Fruit fly (Drosophila melanogaster) whole organism, embryonic: ENCODE results near the gene wrd.
A peak's percentile ranks its signal among the peaks of the same experiment; 100 is the strongest.

ENCODE experiments used
- Aef1 ChIP-seq: fragments of 200-800 bp; sonication (Bioruptor generic); IDR thresholded peaks from 3 replicates; pipeline ENCODE4 v1.3.6; 2022; ENCODE audit warnings: missing biosample characterization, missing genetic modification characterization
- Bdp1 ChIP-seq: fragments of 200-800 bp; sonication (Bioruptor generic); optimal IDR thresholded peaks from 3 replicates; lab custom pipeline; 2016; ENCODE audit warnings: missing biosample characterization, missing genetic modification characterization
- Blimp-1 ChIP-seq: fragments of 200-800 bp; sonication (Bioruptor generic); optimal IDR thresholded peaks from 3 replicates; lab custom pipeline; 2018; ENCODE audit warnings: missing biosample characterization, missing genetic modification characterization, mild to moderate bottlenecking, moderate library complexity, missing genetic modification reagents
- CG10147 ChIP-seq: fragments of 200-800 bp; sonication (Bioruptor generic); optimal IDR thresholded peaks from 2 replicates; lab custom pipeline; 2019; ENCODE audit warnings: missing biosample characterization, mild to moderate bottlenecking, missing genetic modification characterization, moderate library complexity
- CG10366 ChIP-seq: fragments of 200-800 bp; sonication (Bioruptor generic); IDR thresholded peaks from 2 replicates; pipeline ENCODE4 v1.3.6; 2022; ENCODE audit warnings: missing biosample characterization, missing genetic modification characterization
- CG12299 ChIP-seq: fragments of 200-800 bp; sonication (Bioruptor generic); optimal IDR thresholded peaks from 2 replicates; lab custom pipeline; 2018; ENCODE audit warnings: missing biosample characterization, mild to moderate bottlenecking, missing genetic modification characterization
- CG12391 ChIP-seq: fragments of 200-800 bp; sonication (Bioruptor generic); optimal IDR thresholded peaks from 3 replicates; lab custom pipeline; 2018; ENCODE audit warnings: missing biosample characterization, mild to moderate bottlenecking, missing genetic modification characterization, moderate library complexity
- CG12744 ChIP-seq: fragments of 200-800 bp; sonication (Bioruptor generic); optimal IDR thresholded peaks from 2 replicates; lab custom pipeline; 2016; ENCODE audit warnings: missing biosample characterization, missing genetic modification characterization
- CG14667 ChIP-seq: fragments of 200-800 bp; sonication (Bioruptor generic); IDR thresholded peaks from 2 replicates; pipeline ENCODE4 v1.3.6; 2022; ENCODE audit warnings: missing biosample characterization, missing genetic modification characterization
- CG15601 ChIP-seq: fragments of 200-800 bp; sonication (Bioruptor generic); optimal IDR thresholded peaks from 3 replicates; lab custom pipeline; 2019; ENCODE audit warnings: missing biosample characterization, mild to moderate bottlenecking, missing genetic modification characterization, moderate library complexity
- CG18262 ChIP-seq: fragments of 200-800 bp; optimal IDR thresholded peaks from 3 replicates; lab custom pipeline; 2019; ENCODE audit warnings: missing biosample characterization, mild to moderate bottlenecking, missing genetic modification characterization, moderate library complexity
- CG1832 ChIP-seq: fragments of 200-800 bp; sonication (Bioruptor generic); optimal IDR thresholded peaks from 2 replicates; lab custom pipeline; 2017; ENCODE audit warnings: missing biosample characterization, mild to moderate bottlenecking, missing genetic modification characterization, inconsistent platforms
- CG2116 ChIP-seq: fragments of 200-800 bp; sonication (Bioruptor generic); optimal IDR thresholded peaks from 3 replicates; lab custom pipeline; 2018; ENCODE audit warnings: missing biosample characterization, mild to moderate bottlenecking, missing genetic modification characterization
- CG30431 ChIP-seq: fragments of 200-800 bp; sonication (Bioruptor generic); optimal IDR thresholded peaks from 2 replicates; lab custom pipeline; 2017; ENCODE audit warnings: missing biosample characterization, missing genetic modification characterization
- CG3847 ChIP-seq: fragments of 200-800 bp; sonication (Bioruptor generic); IDR thresholded peaks from 2 replicates; pipeline ENCODE4 v1.3.6; 2022; ENCODE audit warnings: missing biosample characterization, missing genetic modification characterization
- CG4360 ChIP-seq: fragments of 200-800 bp; sonication (Bioruptor generic); IDR thresholded peaks from 2 replicates; pipeline ENCODE4 v1.3.6; 2022; ENCODE audit warnings: missing biosample characterization, missing genetic modification characterization
- CG4617 ChIP-seq: fragments of 200-800 bp; sonication (Bioruptor generic); optimal IDR thresholded peaks from 3 replicates; lab custom pipeline; 2016; ENCODE audit warnings: missing biosample characterization, missing genetic modification characterization, borderline replicate concordance
- CG5953 ChIP-seq: fragments of 200-800 bp; sonication (Bioruptor generic); IDR thresholded peaks from 2 replicates; pipeline ENCODE4 v1.3.6; 2022; ENCODE audit warnings: missing biosample characterization, missing genetic modification characterization
- CG6813 ChIP-seq: fragments of 200-800 bp; sonication (Bioruptor generic); optimal IDR thresholded peaks from 2 replicates; lab custom pipeline; 2017; ENCODE audit warnings: missing biosample characterization, missing genetic modification characterization, mild to moderate bottlenecking, moderate library complexity, missing genetic modification reagents
- CG7372 ChIP-seq: fragments of 200-800 bp; sonication (Bioruptor generic); IDR thresholded peaks from 2 replicates; pipeline ENCODE4 v1.3.6; 2022; ENCODE audit warnings: missing biosample characterization, missing genetic modification characterization
- Fer3 ChIP-seq: fragments of 200-800 bp; sonication (Bioruptor generic); optimal IDR thresholded peaks from 2 replicates; lab custom pipeline; 2018; ENCODE audit warnings: missing biosample characterization, mild to moderate bottlenecking, missing genetic modification characterization, moderate library complexity
- Hmr ChIP-seq: fragments of 200-800 bp; sonication (Bioruptor generic); optimal IDR thresholded peaks from 3 replicates; lab custom pipeline; 2017; ENCODE audit warnings: mild to moderate bottlenecking, missing biosample characterization, missing genetic modification reagents, missing genetic modification characterization
- Jarid2 ChIP-seq: fragments of 200-800 bp; sonication (Bioruptor generic); optimal IDR thresholded peaks from 3 replicates; lab custom pipeline; 2017; ENCODE audit warnings: mild to moderate bottlenecking, missing biosample characterization, missing genetic modification reagents, missing genetic modification characterization
- Max ChIP-seq: fragments of 200-800 bp; sonication (Bioruptor generic); optimal IDR thresholded peaks from 2 replicates; lab custom pipeline; 2016; ENCODE audit warnings: missing biosample characterization, mild to moderate bottlenecking, missing genetic modification characterization
- Myb ChIP-seq: fragments of 200-800 bp; sonication (Bioruptor generic); optimal IDR thresholded peaks from 2 replicates; lab custom pipeline; 2016; ENCODE audit warnings: missing biosample characterization, missing genetic modification characterization
- Nf-YB ChIP-seq: fragments of 200-800 bp; sonication (Bioruptor generic); optimal IDR thresholded peaks from 3 replicates; lab custom pipeline; 2019; ENCODE audit warnings: missing biosample characterization, mild to moderate bottlenecking, missing genetic modification characterization, moderate library complexity
- Ravus ChIP-seq: fragments of 200-800 bp; sonication (Bioruptor generic); IDR thresholded peaks from 2 replicates; pipeline ENCODE4 v1.3.6; 2022; ENCODE audit warnings: missing biosample characterization, missing genetic modification characterization
- Rx ChIP-seq: fragments of 200-800 bp; sonication (Bioruptor generic); IDR thresholded peaks from 2 replicates; pipeline ENCODE4 v1.3.6; 2022; ENCODE audit warnings: missing biosample characterization, missing genetic modification characterization
- Sry-β ChIP-seq: fragments of 200-800 bp; sonication (Bioruptor generic); optimal IDR thresholded peaks from 2 replicates; lab custom pipeline; 2018; ENCODE audit warnings: missing biosample characterization, mild to moderate bottlenecking, missing genetic modification characterization, moderate library complexity
- bab2 ChIP-seq: fragments of 200-800 bp; sonication (Bioruptor generic); optimal IDR thresholded peaks from 2 replicates; lab custom pipeline; 2016; ENCODE audit warnings: missing biosample characterization, missing genetic modification characterization
- cato ChIP-seq: fragments of 200-800 bp; sonication (Bioruptor generic); optimal IDR thresholded peaks from 2 replicates; lab custom pipeline; 2016; ENCODE audit warnings: missing biosample characterization, missing genetic modification characterization, borderline replicate concordance
- chn ChIP-seq: fragments of 200-800 bp; sonication (Bioruptor generic); optimal IDR thresholded peaks from 2 replicates; lab custom pipeline; 2016; ENCODE audit warnings: missing biosample characterization, missing genetic modification characterization
- crc ChIP-seq: fragments of 200-800 bp; sonication (Bioruptor generic); optimal IDR thresholded peaks from 2 replicates; lab custom pipeline; 2016; ENCODE audit warnings: missing biosample characterization, missing genetic modification characterization
- disco-r ChIP-seq: fragments of 200-800 bp; sonication (Bioruptor generic); optimal IDR thresholded peaks from 2 replicates; lab custom pipeline; 2016; ENCODE audit warnings: missing biosample characterization, missing genetic modification characterization
- gem ChIP-seq: fragments of 200-800 bp; sonication (Bioruptor generic); optimal IDR thresholded peaks from 2 replicates; lab custom pipeline; 2019; ENCODE audit warnings: missing biosample characterization, mild to moderate bottlenecking, missing genetic modification characterization, moderate library complexity
- grau ChIP-seq: fragments of 200-800 bp; optimal IDR thresholded peaks from 3 replicates; lab custom pipeline; 2019; ENCODE audit warnings: missing biosample characterization, mild to moderate bottlenecking, missing genetic modification characterization, moderate library complexity
- hb ChIP-seq: fragments of 200-800 bp; sonication (Bioruptor generic); IDR thresholded peaks from 3 replicates; pipeline ENCODE4 v1.3.6; 2022; ENCODE audit warnings: missing biosample characterization, missing genetic modification characterization; ENCODE audit not compliant: partially characterized antibody
- hbn ChIP-seq: fragments of 200-800 bp; sonication (Bioruptor generic); IDR thresholded peaks from 2 replicates; pipeline ENCODE4 v1.3.6; 2022; ENCODE audit warnings: missing biosample characterization, missing genetic modification characterization; ENCODE audit not compliant: partially characterized antibody
- her ChIP-seq: fragments of 200-800 bp; sonication (Bioruptor generic); optimal IDR thresholded peaks from 2 replicates; lab custom pipeline; 2016; ENCODE audit warnings: missing biosample characterization, missing genetic modification characterization
- kay ChIP-seq: fragments of 200-800 bp; sonication (Bioruptor generic); optimal IDR thresholded peaks from 2 replicates; lab custom pipeline; 2016; ENCODE audit warnings: missing biosample characterization, missing genetic modification characterization
- klu ChIP-seq: fragments of 200-800 bp; sonication (Bioruptor generic); IDR thresholded peaks from 2 replicates; pipeline ENCODE4 v1.3.6; 2022; ENCODE audit warnings: missing biosample characterization, missing genetic modification characterization
- kni ChIP-seq: fragments of 200-800 bp; sonication (Bioruptor generic); optimal IDR thresholded peaks from 3 replicates; lab custom pipeline; 2017; ENCODE audit warnings: mild to moderate bottlenecking, missing biosample characterization, missing genetic modification reagents, missing genetic modification characterization
- nom ChIP-seq: fragments of 200-800 bp; sonication (Bioruptor generic); optimal IDR thresholded peaks from 2 replicates; lab custom pipeline; 2017; ENCODE audit warnings: missing biosample characterization, missing genetic modification characterization, mild to moderate bottlenecking, moderate library complexity, missing genetic modification reagents
- onecut ChIP-seq: fragments of 200-800 bp; sonication (Bioruptor generic); IDR thresholded peaks from 2 replicates; pipeline ENCODE4 v1.3.6; 2022; ENCODE audit warnings: missing biosample characterization, missing genetic modification characterization
- pb ChIP-seq: fragments of 200-800 bp; sonication (Bioruptor generic); optimal IDR thresholded peaks from 3 replicates; lab custom pipeline; 2016; ENCODE audit warnings: missing biosample characterization, missing genetic modification characterization
- row ChIP-seq: fragments of 200-800 bp; sonication (Bioruptor generic); IDR thresholded peaks from 3 replicates; pipeline ENCODE4 v1.3.6; 2022; ENCODE audit warnings: missing biosample characterization, missing genetic modification characterization
- slp2 ChIP-seq: fragments of 200-800 bp; sonication (Bioruptor generic); optimal IDR thresholded peaks from 2 replicates; lab custom pipeline; 2016; ENCODE audit warnings: missing biosample characterization, missing genetic modification characterization
- toy ChIP-seq: fragments of 200-800 bp; sonication (Bioruptor generic); IDR thresholded peaks from 2 replicates; pipeline ENCODE4 v1.3.6; 2022; ENCODE audit warnings: missing biosample characterization, missing genetic modification characterization
- trem ChIP-seq: fragments of 200-800 bp; optimal IDR thresholded peaks from 3 replicates; lab custom pipeline; 2019; ENCODE audit warnings: missing biosample characterization, mild to moderate bottlenecking, missing genetic modification characterization, moderate library complexity
- wdn ChIP-seq: fragments of 200-800 bp; sonication (Bioruptor generic); IDR thresholded peaks from 2 replicates; pipeline ENCODE4 v1.3.6; 2022; ENCODE audit warnings: missing biosample characterization, missing genetic modification characterization

Gene wrd

dm6 chr3R:18188702-18189125, 21.2 kb downstream of the wrd start, which contains the start of the genes CG12321 and MED17 (continued):
- TF ChIP-seq slp2 (GFP tag; lab: Kevin White, UChicago) (no peak), CG2116 (GFP tag; lab: Kevin White, UChicago) (peak; percentile 80), Aef1 (GFP tag; lab: Robert Waterston, UW) (peak; percentile 90), Max (GFP tag; lab: Kevin White, UChicago) (peak; percentile 85), Fer3 (tag; lab: Kevin White, UChicago) (peak; percentile 85), CG10147 (peak; percentile 88), CG6813 (GFP tag; lab: Kevin White, UChicago) (peak; percentile 42), CG12744 (GFP tag; lab: Kevin White, UChicago) (peak; percentile 49), Nf-YB (GFP tag; lab: Kevin White, UChicago) (peak; percentile 54), hb (GFP tag; lab: Robert Waterston, UW) (no peak), cato (GFP tag; lab: Kevin White, UChicago) (peak; percentile 79), Jarid2 (GFP tag; lab: Kevin White, UChicago) (peak; percentile 48), CG10366 (GFP tag; lab: Robert Waterston, UW) (peak; percentile 82), crc (GFP tag; lab: Kevin White, UChicago) (peak; percentile 25), disco-r (GFP tag; lab: Kevin White, UChicago) (no peak), CG30431 (GFP tag; lab: Kevin White, UChicago) (peak; percentile 85), trem (tag; lab: Kevin White, UChicago) (peak; percentile 90), row (peak; percentile 88), pb (GFP tag; lab: Kevin White, UChicago) (no peak), kni (GFP tag; lab: Kevin White, UChicago) (no peak), CG18262 (tag; lab: Kevin White, UChicago) (peak; percentile 90), grau (tag; lab: Kevin White, UChicago) (peak; percentile 88), Ravus (GFP tag; lab: Robert Waterston, UW) (peak; percentile 27; the same call in 1 of the 2 replicates), CG5953 (GFP tag; lab: Robert Waterston, UW) (0 out of 2 replicates have a peak, but pooled peaks have one; percentile 46), CG14667 (GFP tag; lab: Robert Waterston, UW) (peak; percentile 79), Rx (GFP tag; lab: Robert Waterston, UW) (peak; percentile 80), CG12299 (tag; lab: Kevin White, UChicago) (peak; percentile 68), wdn (peak; percentile 80), Hmr (GFP tag; lab: Kevin White, UChicago) (peak; percentile 91), klu (GFP tag; lab: Robert Waterston, UW) (peak; percentile 91), Blimp-1 (peak; percentile 84), CG4617 (GFP tag; lab: Kevin White, UChicago) (peak; percentile 83), CG7372 (GFP tag; lab: Robert Waterston, UW) (peak; percentile 87), CG1832 (GFP tag; lab: Kevin White, UChicago) (no peak), onecut (GFP tag; lab: Robert Waterston, UW) (peak; percentile 64), Bdp1 (GFP tag; lab: Kevin White, UChicago) (peak; percentile 62), CG12391 (peak; percentile 95), her (no peak), CG15601 (peak; percentile 81), toy (GFP tag; lab: Robert Waterston, UW) (peak; percentile 43; the same call in 1 of the 2 replicates), CG4360 (GFP tag; lab: Robert Waterston, UW) (no peak), Sry-β (GFP tag; lab: Kevin White, UChicago) (peak; percentile 45), Myb (GFP tag; lab: Kevin White, UChicago) (peak; percentile 38), hbn (no peak), kay (GFP tag; lab: Kevin White, UChicago) (peak; percentile 59), nom (GFP tag; lab: Kevin White, UChicago) (peak; percentile 59), bab2 (GFP tag; lab: Kevin White, UChicago) (peak; percentile 76), gem (tag; lab: Kevin White, UChicago) (peak; percentile 92), CG3847 (GFP tag; lab: Robert Waterston, UW) (peak; percentile 95), chn (GFP tag; lab: Kevin White, UChicago) (peak; percentile 70)
